Fruit fly (Drosophila melanogaster): ENCODE measurements around the gene Dpm3.
A peak's percentile ranks its signal among the peaks of the same experiment; 100 is the strongest.

Dpm3 gene

dm6 chr3R:13395133-13395532, 7.7 kb downstream of the Dpm3 start, which contains the start of gene CCHa2:
CCHa2 (minus strand) TSS chr3R:13395197.
- TF ChIP-seq CG8632 (GFP tag; optimal IDR thresholded peaks at IDR 0.05) (no peak), salr (GFP tag; optimal IDR thresholded peaks at IDR 0.05) (no peak), CG7368 (GFP tag; optimal IDR thresholded peaks at IDR 0.05) (no peak), Eip93F (GFP tag; optimal IDR thresholded peaks at IDR 0.05) (no peak), esn (GFP tag; optimal IDR thresholded peaks at IDR 0.05) (no peak), net (GFP tag; optimal IDR thresholded peaks at IDR 0.05) (no peak), CG15336 (GFP tag; IDR thresholded peaks at IDR 0.05) (no peak), CG4318 (GFP tag; optimal IDR thresholded peaks at IDR 0.05) (no peak), Hr39 (GFP tag; optimal IDR thresholded peaks at IDR 0.05) (no peak)

dm6 chr3R:13393009-13393408, 9.8 kb downstream of the Dpm3 start:
- TF ChIP-seq svp (GFP tag) (peak; percentile 96), net (GFP tag; optimal IDR thresholded peaks at IDR 0.05) (no peak)

dm6 chr3R:13390490-13390889, 12.4 kb downstream of the Dpm3 start:
- TF ChIP-seq CG11762 (GFP tag; optimal IDR thresholded peaks at IDR 0.05; ENCODE audit: insufficient read depth) (no peak), svp (GFP tag) (peak; percentile 96), cyc (GFP tag; optimal IDR thresholded peaks at IDR 0.05) (no peak)

dm6 chr3R:13388160-13388870, 14.5 kb downstream of the Dpm3 start, which contains the start of gene CG9799:
CG9799 (minus strand) TSS chr3R:13388709.
- peak; percentile 78 for TF ChIP-seq CG1621 (tag; optimal IDR thresholded peaks at IDR 0.05)
- peak; percentile 2 for TF ChIP-seq esn (GFP tag; optimal IDR thresholded peaks at IDR 0.05)
- TF ChIP-seq svp (GFP tag), result no peak

dm6 chr3R:13385105-13385504, 17.7 kb downstream of the Dpm3 start:
- TF ChIP-seq Hr39 (GFP tag; optimal IDR thresholded peaks at IDR 0.05) (no peak), Ets96B (tag; optimal IDR thresholded peaks at IDR 0.05) (no peak), acj6 (GFP tag; optimal IDR thresholded peaks at IDR 0.05) (no peak), CG11902 (GFP tag; optimal IDR thresholded peaks at IDR 0.05) (no peak), CG8319 (GFP tag; optimal IDR thresholded peaks at IDR 0.05) (no peak), CG6808 (GFP tag; optimal IDR thresholded peaks at IDR 0.05) (no peak), pdm3 (GFP tag; optimal IDR thresholded peaks at IDR 0.05) (no peak), spab (GFP tag; optimal IDR thresholded peaks at IDR 0.05) (no peak), Sox14 (GFP tag; optimal IDR thresholded peaks at IDR 0.05) (no peak), Sox102F (GFP tag; optimal IDR thresholded peaks at IDR 0.05) (no peak), Met (GFP tag; optimal IDR thresholded peaks at IDR 0.05) (no peak), net (GFP tag; optimal IDR thresholded peaks at IDR 0.05) (no peak), Sox15 (GFP tag; optimal IDR thresholded peaks at IDR 0.05) (no peak), CG9139 (GFP tag; optimal IDR thresholded peaks at IDR 0.05) (no peak)

dm6 chr3R:13382656-13383142, 20.2 kb downstream of the Dpm3 start:
- TF ChIP-seq CG8319 (GFP tag; optimal IDR thresholded peaks at IDR 0.05) (no peak), Ets21C (GFP tag; optimal IDR thresholded peaks at IDR 0.05) (no peak), Sox15 (GFP tag; optimal IDR thresholded peaks at IDR 0.05) (no peak), Hr39 (GFP tag; optimal IDR thresholded peaks at IDR 0.05) (no peak), CG1621 (tag; optimal IDR thresholded peaks at IDR 0.05) (peak; percentile 56), CG15336 (GFP tag; IDR thresholded peaks at IDR 0.05) (peak; percentile 63; the same call in 1 of the 2 replicates), CG11902 (GFP tag; optimal IDR thresholded peaks at IDR 0.05) (no peak), fd59A (GFP tag; optimal IDR thresholded peaks at IDR 0.05) (no peak), esn (GFP tag; optimal IDR thresholded peaks at IDR 0.05) (peak; percentile 1), Sox14 (GFP tag; optimal IDR thresholded peaks at IDR 0.05) (peak; percentile 3), CG16779 (tag; optimal IDR thresholded peaks at IDR 0.05) (no peak)
